Worm (Caenorhabditis elegans) whole organism, L4 larva: Measurements from ENCODE around the gene gstk-2.

Source experiments
- F26F4.8 ChIP-seq: fragments of 200-800 bp; sonication (Bioruptor generic); conservative IDR thresholded peaks from 2 replicates; pipeline ENCODE4 v1.3.6; 2022; ENCODE audit warnings: missing genetic modification characterization, missing compliant biosample characterization
- F37D6.2 ChIP-seq: sonication (generic microtip); optimal IDR thresholded peaks from 2 replicates; lab custom pipeline; 2016; ENCODE audit warnings: mild to moderate bottlenecking, missing genetic modification characterization, missing compliant biosample characterization
- T26A8.4 ChIP-seq: fragments of 200-800 bp; sonication (Bioruptor generic); IDR thresholded peaks from 2 replicates; pipeline ENCODE4 v1.3.6; 2022; ENCODE audit warnings: missing genetic modification characterization, missing compliant biosample characterization
- Y75B8A.6 ChIP-seq: fragments of 200-800 bp; sonication (Bioruptor generic); IDR thresholded peaks from 2 replicates; pipeline ENCODE4 v1.3.6; 2022; ENCODE audit warnings: missing genetic modification reagents, missing genetic modification characterization, missing compliant biosample characterization
- aha-1 ChIP-seq: fragments of 150-350 bp; peaks from one replicate; lab custom pipeline; 2014; ENCODE audit warnings: missing biosample characterization, missing genetic modification characterization
- aly-2 ChIP-seq: sonication (generic microtip); optimal IDR thresholded peaks from 2 replicates; lab custom pipeline; 2018; ENCODE audit warnings: missing biosample characterization, missing genetic modification characterization
- arid-1 ChIP-seq: fragments of 200-800 bp; sonication (Bioruptor generic); conservative IDR thresholded peaks from 2 replicates; pipeline ENCODE4 v1.3.6; 2022; ENCODE audit warnings: missing genetic modification reagents, missing genetic modification characterization, missing compliant biosample characterization
- ceh-20 ChIP-seq: fragments of 200-800 bp; sonication (Bioruptor generic); IDR thresholded peaks from 2 replicates; pipeline ENCODE4 v1.3.6; 2022; ENCODE audit warnings: missing genetic modification reagents, missing genetic modification characterization, missing compliant biosample characterization
- ceh-32 ChIP-seq: sonication (generic microtip); optimal IDR thresholded peaks from 2 replicates; lab custom pipeline; 2016; ENCODE audit warnings: mild to moderate bottlenecking, missing genetic modification characterization, missing compliant biosample characterization; ENCODE audit not compliant: poor library complexity
- ceh-82 ChIP-seq: sonication (generic microtip); optimal IDR thresholded peaks from 2 replicates; lab custom pipeline; 2017; ENCODE audit warnings: missing biosample characterization, missing genetic modification characterization
- daf-12 ChIP-seq: fragments of 150-350 bp; optimal IDR thresholded peaks from 2 replicates; lab custom pipeline; 2014; ENCODE audit warnings: missing biosample characterization, missing genetic modification reagents, missing genetic modification characterization
- daf-16 ChIP-seq, 3 experiments: sonication (generic microtip); optimal IDR thresholded peaks; 2 replicates each; lab custom pipeline; 2016 to 2017; ENCODE audit warnings: missing genetic modification characterization in 3 of 3, missing genetic modification reagents in 3 of 3, mild to moderate bottlenecking in 2 of 3, missing compliant biosample characterization in 2 of 3, missing biosample characterization in 1 of 3, moderate library complexity in 1 of 3
- dmd-6 ChIP-seq: fragments of 200-800 bp; sonication (Bioruptor generic); IDR thresholded peaks from 2 replicates; pipeline ENCODE4 v1.3.6; 2022; ENCODE audit warnings: missing genetic modification reagents, missing genetic modification characterization, missing compliant biosample characterization
- dmd-8 ChIP-seq: fragments of 200-800 bp; sonication (Bioruptor generic); IDR thresholded peaks from 2 replicates; pipeline ENCODE4 v1.3.6; 2022; ENCODE audit warnings: missing genetic modification characterization, missing compliant biosample characterization
- dmd-9 ChIP-seq: fragments of 200-800 bp; sonication (Bioruptor generic); IDR thresholded peaks from 2 replicates; pipeline ENCODE4 v1.3.6; 2022; ENCODE audit warnings: missing genetic modification reagents, missing genetic modification characterization, missing compliant biosample characterization
- duxl-1 ChIP-seq: sonication (generic microtip); optimal IDR thresholded peaks from 2 replicates; lab custom pipeline; 2016; ENCODE audit warnings: mild to moderate bottlenecking, missing genetic modification characterization, moderate library complexity, missing compliant biosample characterization; ENCODE audit not compliant: poor library complexity
- hlh-11 ChIP-seq: fragments of 200-800 bp; sonication (Bioruptor generic); optimal IDR thresholded peaks from 2 replicates; lab custom pipeline; 2018; ENCODE audit warnings: mild to moderate bottlenecking, missing genetic modification characterization, missing compliant biosample characterization
- hlh-30 ChIP-seq: sonication (generic microtip); optimal IDR thresholded peaks from 2 replicates; lab custom pipeline; 2017; ENCODE audit warnings: antibody characterized with exemption, mild to moderate bottlenecking, missing genetic modification characterization, missing compliant biosample characterization; ENCODE audit not compliant: insufficient read depth
- lin-38 ChIP-seq: fragments of 200-800 bp; sonication (Bioruptor generic); IDR thresholded peaks from 2 replicates; pipeline ENCODE4 v1.3.6; 2022; ENCODE audit warnings: missing genetic modification reagents, missing genetic modification characterization, missing compliant biosample characterization
- lin-39 ChIP-seq: fragments of 150-350 bp; optimal IDR thresholded peaks from 2 replicates; lab custom pipeline; 2014; ENCODE audit warnings: missing biosample characterization, missing genetic modification reagents, missing genetic modification characterization
- lir-3 ChIP-seq: sonication (generic microtip); optimal IDR thresholded peaks from 2 replicates; lab custom pipeline; 2016; ENCODE audit warnings: mild to moderate bottlenecking, missing genetic modification characterization, missing compliant biosample characterization
- madf-5 ChIP-seq, 2 experiments: fragments of 200-800 bp; sonication (Bioruptor generic); IDR thresholded peaks; 2 replicates each; pipeline ENCODE4 v1.3.6; 2022; ENCODE audit warnings: missing compliant biosample characterization in 2 of 2, missing genetic modification characterization in 2 of 2
- mdl-1 ChIP-seq, 2 experiments: fragments of 150-350 bp in 1 of 2; sonication (generic microtip) in 1 of 2; optimal IDR thresholded peaks; 2 replicates each; lab custom pipeline; 2014 to 2017; ENCODE audit warnings: missing biosample characterization in 2 of 2, missing genetic modification characterization in 2 of 2
- mep-1 ChIP-seq: fragments of 150-350 bp; sonication (generic microtip); optimal IDR thresholded peaks from 3 replicates; lab custom pipeline; 2014; ENCODE audit warnings: missing biosample characterization, missing genetic modification characterization
- mxl-2 ChIP-seq: fragments of 200-800 bp; sonication (Bioruptor generic); conservative IDR thresholded peaks from 2 replicates; pipeline ENCODE4 v1.3.6; 2022; ENCODE audit warnings: missing genetic modification reagents, missing genetic modification characterization, missing compliant biosample characterization
- mxl-3 ChIP-seq: fragments of 200-800 bp; sonication (Bioruptor generic); optimal IDR thresholded peaks from 2 replicates; lab custom pipeline; 2018; ENCODE audit warnings: mild to moderate bottlenecking, missing genetic modification characterization, missing compliant biosample characterization
- nhr-11 ChIP-seq: fragments of 150-350 bp; optimal IDR thresholded peaks from 2 replicates; lab custom pipeline; 2014; ENCODE audit warnings: missing biosample characterization, missing genetic modification characterization
- nhr-111 ChIP-seq: fragments of 200-800 bp; sonication (Bioruptor generic); optimal IDR thresholded peaks from 2 replicates; lab custom pipeline; 2018; ENCODE audit warnings: mild to moderate bottlenecking, missing genetic modification characterization, missing compliant biosample characterization
- nhr-237 ChIP-seq: sonication (generic microtip); optimal IDR thresholded peaks from 2 replicates; lab custom pipeline; 2017; ENCODE audit warnings: missing biosample characterization, missing genetic modification characterization
- nhr-28 ChIP-seq: fragments of 150-350 bp; optimal IDR thresholded peaks from 2 replicates; lab custom pipeline; 2014; ENCODE audit warnings: missing biosample characterization, missing genetic modification characterization
- nhr-41 ChIP-seq: fragments of 200-800 bp; sonication (Bioruptor generic); IDR thresholded peaks from 2 replicates; pipeline ENCODE4 v1.3.6; 2022; ENCODE audit warnings: missing genetic modification reagents, missing genetic modification characterization, missing compliant biosample characterization
- nhr-48 ChIP-seq: sonication (generic microtip); optimal IDR thresholded peaks from 2 replicates; lab custom pipeline; 2016; ENCODE audit warnings: mild to moderate bottlenecking, missing genetic modification characterization, missing compliant biosample characterization
- nhr-76 ChIP-seq: fragments of 150-350 bp; optimal IDR thresholded peaks from 2 replicates; lab custom pipeline; 2014; ENCODE audit warnings: missing biosample characterization, missing genetic modification characterization
- nhr-77 ChIP-seq: fragments of 150-350 bp; optimal IDR thresholded peaks from 2 replicates; lab custom pipeline; 2014; ENCODE audit warnings: missing biosample characterization, missing genetic modification characterization
- pha-4 ChIP-seq, 2 experiments: fragments of 150-350 bp in 1 of 2; fragments of 200-800 bp in 1 of 2; sonication (Bioruptor generic) in 1 of 2; IDR thresholded peaks in 1 of 2; optimal IDR thresholded peaks in 1 of 2; 2 replicates each; pipeline versions ENCODE4 v1.3.6 to Lab custom; 2014 to 2022; ENCODE audit warnings: missing genetic modification characterization in 2 of 2, missing genetic modification reagents in 2 of 2, missing biosample characterization in 1 of 2, missing compliant biosample characterization in 1 of 2
- pqm-1 ChIP-seq: sonication (generic microtip); optimal IDR thresholded peaks from 2 replicates; lab custom pipeline; 2017; ENCODE audit warnings: missing biosample characterization, missing genetic modification characterization
- sdz-12 ChIP-seq: fragments of 200-800 bp; sonication (Bioruptor generic); optimal IDR thresholded peaks from 2 replicates; lab custom pipeline; 2018; ENCODE audit warnings: mild to moderate bottlenecking, missing genetic modification characterization, missing compliant biosample characterization
- snpc-1.2 ChIP-seq: fragments of 200-800 bp; sonication (Bioruptor generic); IDR thresholded peaks from 2 replicates; pipeline ENCODE4 v1.3.6; 2022; ENCODE audit warnings: missing genetic modification reagents, missing genetic modification characterization, missing compliant biosample characterization
- snpc-4 ChIP-seq: fragments of 150-350 bp; optimal IDR thresholded peaks from 2 replicates; lab custom pipeline; 2014; ENCODE audit warnings: missing biosample characterization, missing genetic modification characterization
- unc-62 ChIP-seq, 3 experiments: fragments of 150-350 bp in 1 of 3; sonication (generic microtip); optimal IDR thresholded peaks in 2 of 3; peaks in 1 of 3; 1 replicate in 1 of 3; 2 replicates in 2 of 3; lab custom pipeline; 2014 to 2017; ENCODE audit warnings: missing biosample characterization in 3 of 3, missing genetic modification characterization in 3 of 3, missing genetic modification reagents in 3 of 3, missing genotype in 1 of 3
- zfp-2 ChIP-seq: sonication (generic microtip); optimal IDR thresholded peaks from 2 replicates; lab custom pipeline; 2016; ENCODE audit warnings: mild to moderate bottlenecking, missing genetic modification characterization, missing compliant biosample characterization
- zip-2 ChIP-seq: fragments of 150-350 bp; optimal IDR thresholded peaks from 2 replicates; lab custom pipeline; 2014; ENCODE audit warnings: missing biosample characterization, missing genetic modification characterization
- ztf-11 ChIP-seq: fragments of 150-350 bp; optimal IDR thresholded peaks from 2 replicates; lab custom pipeline; 2014; ENCODE audit warnings: missing biosample characterization, missing genetic modification characterization

The gstk-2 gene

DNA sequence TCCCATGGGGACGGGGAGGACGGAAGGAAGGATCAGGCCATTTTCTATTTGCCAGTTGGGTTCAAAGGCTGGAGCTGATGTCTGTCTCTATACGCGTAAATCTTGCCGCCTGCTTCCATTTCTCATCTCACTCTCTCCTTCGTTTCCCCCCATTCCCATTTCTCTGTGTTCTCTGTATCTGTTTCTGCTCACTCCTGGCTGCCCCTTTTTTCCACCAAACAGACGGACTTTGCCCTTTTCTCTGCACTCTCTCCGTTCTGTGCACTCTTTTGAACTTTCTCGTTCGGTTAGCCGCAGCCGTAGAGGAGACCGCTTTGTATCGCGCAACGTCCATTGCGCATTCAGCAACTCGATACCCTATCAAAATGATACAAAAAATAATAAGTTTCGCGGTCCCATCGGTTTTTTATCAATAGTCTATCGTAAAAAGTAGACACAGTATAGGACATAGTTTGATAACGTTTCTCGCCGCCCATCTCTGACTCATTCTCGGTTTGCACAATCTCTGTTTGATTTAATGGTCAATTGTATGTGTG lies 6.6 kb downstream of the gstk-2 start (continued):
- TF ChIP-seq unc-62 (GFP tag; optimal IDR thresholded peaks at IDR 0.05 in 1 of 2; lab: Kevin White, UChicago) (peak in 1 of 2 experiments; percentile 63), unc-62 (tag; optimal IDR thresholded peaks at IDR 0.05; lab: Kevin White, UChicago) (no peak), mep-1 (tag; lab: Kevin White, UChicago) (peak; percentile 71), pqm-1 (tag; lab: Kevin White, UChicago) (peak; percentile 96), lin-38 (GFP tag; lab: Robert Waterston, UW) (no peak), ztf-11 (tag; lab: Kevin White, UChicago) (no peak)

DNA sequence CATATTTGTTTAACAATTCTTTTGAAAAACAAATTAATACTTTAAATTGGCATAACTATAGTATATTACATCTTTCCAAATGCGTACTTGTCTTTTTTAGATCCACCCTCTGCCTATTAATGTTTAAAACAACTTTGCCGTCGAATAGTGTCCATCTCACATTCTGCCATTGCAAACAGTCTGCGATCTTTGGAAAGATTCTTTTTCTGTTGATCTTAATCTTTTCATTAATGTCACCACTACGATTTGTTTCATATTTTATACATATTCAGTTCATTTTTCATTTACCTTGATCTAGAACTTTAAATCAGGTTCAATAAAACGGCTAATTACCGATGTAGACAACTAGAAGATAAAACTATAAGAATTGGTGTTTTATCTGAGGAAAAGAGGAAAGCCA lies 7.4 kb downstream of the gstk-2 start:
- TF ChIP-seq dmd-8 (no peak), aha-1 (tag; lab: Kevin White, UChicago) (peak; percentile 42)

DNA sequence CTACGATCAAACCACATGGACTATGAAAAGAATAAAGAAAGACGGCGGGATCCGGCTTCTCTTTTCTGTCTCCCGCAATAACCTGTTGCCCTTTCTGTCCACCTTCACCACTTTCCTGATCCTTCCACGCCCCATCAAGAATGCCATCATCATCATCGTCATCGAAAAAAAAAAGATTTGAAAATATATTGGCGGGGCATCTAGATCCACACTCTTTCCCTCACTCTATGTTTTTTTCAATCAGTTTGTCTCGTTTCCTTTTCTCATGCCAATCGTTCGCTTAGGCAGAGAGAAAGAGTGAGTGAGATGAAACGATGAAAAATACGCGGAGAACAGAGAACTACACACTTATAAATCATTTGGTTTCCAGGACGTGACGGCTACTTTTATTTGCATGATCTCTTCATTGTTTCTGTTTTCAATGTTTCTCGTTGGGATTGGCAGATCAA lies 8.5 kb downstream of the gstk-2 start:
- TF ChIP-seq unc-62 (GFP tag; optimal IDR thresholded peaks at IDR 0.05 in 1 of 2; lab: Kevin White, UChicago) (peak in 1 of 2 experiments; percentile 83), unc-62 (tag; optimal IDR thresholded peaks at IDR 0.05; lab: Kevin White, UChicago) (no peak), aha-1 (tag; lab: Kevin White, UChicago) (peak; percentile 41), hlh-30 (tag; lab: Kevin White, UChicago) (no peak), daf-16 (GFP tag; optimal IDR thresholded peaks at IDR 0.05; lab: Kevin White, UChicago) (peak in 1 of 2 experiments; percentile 52), daf-16 (tag; optimal IDR thresholded peaks at IDR 0.05; lab: Kevin White, UChicago) (no peak), ztf-11 (tag; lab: Kevin White, UChicago) (no peak), mxl-3 (GFP tag; lab: Kevin White, UChicago) (peak; percentile 78), zip-2 (tag; lab: Kevin White, UChicago) (no peak), snpc-1.2 (GFP tag; lab: Robert Waterston, UW) (no peak), ceh-20 (no peak), nhr-28 (peak; percentile 42), pha-4 (GFP tag; IDR thresholded peaks at IDR 0.05; lab: Robert Waterston, UW) (no peak), pha-4 (tag; optimal IDR thresholded peaks at IDR 0.05; lab: Kevin White, UChicago) (no peak), pqm-1 (tag; lab: Kevin White, UChicago) (no peak), ceh-32 (tag; lab: Kevin White, UChicago) (no peak), nhr-77 (tag; lab: Kevin White, UChicago) (no peak), dmd-9 (GFP tag; lab: Robert Waterston, UW) (no peak), sdz-12 (GFP tag; lab: Kevin White, UChicago) (no peak), nhr-11 (tag; lab: Kevin White, UChicago) (no peak), duxl-1 (no peak), mxl-2 (GFP tag; lab: Robert Waterston, UW) (no peak), hlh-11 (peak; percentile 81), nhr-48 (tag; lab: Kevin White, UChicago) (peak; percentile 60), arid-1 (GFP tag; lab: Robert Waterston, UW) (no peak), nhr-111 (GFP tag; lab: Kevin White, UChicago) (no peak), T26A8.4 (GFP tag; lab: Robert Waterston, UW) (no peak), zfp-2 (tag; lab: Kevin White, UChicago) (no peak), nhr-76 (tag; lab: Kevin White, UChicago) (no peak), aly-2 (tag; lab: Kevin White, UChicago) (no peak), F37D6.2 (no peak), mdl-1 (tag; optimal IDR thresholded peaks at IDR 0.05; lab: Kevin White, UChicago) (peak in 1 of 2 experiments; percentile 30)

DNA sequence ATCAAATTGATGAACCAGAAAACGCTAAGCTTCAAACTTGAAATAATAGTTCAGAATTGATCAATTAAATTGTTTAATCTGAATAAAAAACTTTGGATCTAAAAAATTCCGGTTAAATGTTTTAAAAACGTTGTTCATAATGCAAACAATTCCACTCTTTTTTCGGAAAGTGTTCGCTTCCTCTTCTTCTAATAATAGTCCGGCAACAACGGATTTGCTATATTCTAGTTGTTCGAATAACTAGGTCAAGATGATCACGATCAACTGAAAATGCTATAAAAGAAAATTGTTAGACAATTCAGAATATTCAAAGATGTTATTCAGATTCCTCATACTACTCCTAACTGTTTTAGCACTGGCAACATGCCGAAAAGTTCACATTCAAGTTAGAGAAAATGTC lies 11.1 kb downstream of the gstk-2 start, which contains the start of gene D2024.4:
D2024.4 (plus strand) TSS at position 301 of the 400 bp plus-strand sequence.
- TF ChIP-seq nhr-237 (tag; lab: Kevin White, UChicago), result no peak
- TF ChIP-seq snpc-4 (tag; lab: Kevin White, UChicago), result no peak
- TF ChIP-seq ceh-82, result no peak
- no peak for TF ChIP-seq unc-62 (GFP tag; optimal IDR thresholded peaks at IDR 0.05 in 1 of 2; lab: Kevin White, UChicago)
- no peak for TF ChIP-seq unc-62 (tag; optimal IDR thresholded peaks at IDR 0.05; lab: Kevin White, UChicago)
- no peak for TF ChIP-seq lin-39 (tag; lab: Kevin White, UChicago)
- TF ChIP-seq nhr-41 (GFP tag; lab: Robert Waterston, UW), result no peak
- TF ChIP-seq aly-2 (tag; lab: Kevin White, UChicago), result no peak
- TF ChIP-seq duxl-1, result no peak
- TF ChIP-seq daf-12, result no peak
- no peak for TF ChIP-seq dmd-6
- no peak for TF ChIP-seq madf-5 (GFP tag; IDR thresholded peaks at IDR 0.05; lab: Robert Waterston, UW)
- TF ChIP-seq Y75B8A.6 (GFP tag; lab: Robert Waterston, UW), result no peak
- TF ChIP-seq mdl-1 (tag; optimal IDR thresholded peaks at IDR 0.05; lab: Kevin White, UChicago), result no peak
- TF ChIP-seq F26F4.8 (GFP tag; lab: Robert Waterston, UW), result no peak
- no peak for TF ChIP-seq lir-3
